Fruit fly (Drosophila melanogaster): ENCODE data around the gene Wdr81.

The Wdr81 gene

DNA sequence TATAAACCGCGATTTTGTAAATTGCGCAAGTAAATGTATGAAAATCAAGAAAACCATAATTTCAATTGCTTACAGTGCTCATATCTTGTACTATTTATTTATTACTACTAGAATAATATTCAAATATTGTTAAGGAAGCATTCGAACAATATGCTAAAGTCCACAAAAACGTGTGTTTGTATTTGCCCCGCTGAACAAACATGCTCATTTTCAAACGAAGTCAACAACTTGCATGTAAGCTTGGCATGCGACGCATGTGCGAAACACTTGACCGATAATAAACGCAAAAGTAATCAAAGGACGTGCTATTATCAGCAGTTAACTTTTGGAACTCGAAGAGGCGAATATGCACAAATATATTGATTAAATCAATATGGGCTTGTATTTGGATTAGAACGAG, 433 bp upstream of the Wdr81 start (continued):
- TF ChIP-seq CG4328 (GFP tag; optimal IDR thresholded peaks at IDR 0.05) (peak; percentile 25), CG1832 (GFP tag; optimal IDR thresholded peaks at IDR 0.05) (no peak), Hr51 (GFP tag; optimal IDR thresholded peaks at IDR 0.05) (peak; percentile 1 to 34), CG16863 (GFP tag; optimal IDR thresholded peaks at IDR 0.05) (peak; percentile 37), tin (GFP tag; optimal IDR thresholded peaks at IDR 0.05) (no peak), CG14441 (GFP tag; IDR thresholded peaks at IDR 0.05) (no peak), CG33213 (GFP tag; optimal IDR thresholded peaks at IDR 0.05) (peak; percentile 23), CG6254 (GFP tag; optimal IDR thresholded peaks at IDR 0.05) (peak; percentile 39), CG10979 (tag; optimal IDR thresholded peaks at IDR 0.05) (peak; percentile 8), dm (GFP tag; optimal IDR thresholded peaks at IDR 0.05) (no peak), Ptx1 (GFP tag; IDR thresholded peaks at IDR 0.05) (no peak), CG14710 (tag; optimal IDR thresholded peaks at IDR 0.05) (peak; percentile 63), CG14050 (GFP tag; IDR thresholded peaks at IDR 0.05) (no peak), CG2712 (tag; optimal IDR thresholded peaks at IDR 0.05) (peak; percentile 26), pfk (GFP tag; optimal IDR thresholded peaks at IDR 0.05) (peak; percentile 20), CG34376 (GFP tag; optimal IDR thresholded peaks at IDR 0.05) (peak; percentile 40), Fer2 (tag; optimal IDR thresholded peaks at IDR 0.05) (peak; percentile 0), ssp (GFP tag; IDR thresholded peaks at IDR 0.05) (no peak), Ssrp (tag; optimal IDR thresholded peaks at IDR 0.05) (no peak), pros (GFP tag; optimal IDR thresholded peaks at IDR 0.05) (no peak), fru (optimal IDR thresholded peaks at IDR 0.05) (no peak), CG4282 (GFP tag; optimal IDR thresholded peaks at IDR 0.05) (no peak), aop (GFP tag; IDR thresholded peaks at IDR 0.05) (no peak), bab2 (GFP tag; optimal IDR thresholded peaks at IDR 0.05) (peak; percentile 84), CG7556 (GFP tag; optimal IDR thresholded peaks at IDR 0.05) (peak; percentile 75), CG1647 (GFP tag; optimal IDR thresholded peaks at IDR 0.05) (peak; percentile 33), CHES-1-like (GFP tag; optimal IDR thresholded peaks at IDR 0.05) (no peak), Opbp (GFP tag; IDR thresholded peaks at IDR 0.05; ENCODE audit: partially characterized antibody) (no peak), unc-4 (GFP tag; IDR thresholded peaks at IDR 0.05; ENCODE audit: partially characterized antibody) (no peak), CG3995 (GFP tag; optimal IDR thresholded peaks at IDR 0.05) (no peak), Doc2 (GFP tag; IDR thresholded peaks at IDR 0.05) (no peak), CG12155 (GFP tag; optimal IDR thresholded peaks at IDR 0.05) (peak; percentile 1), CG13624 (GFP tag; optimal IDR thresholded peaks at IDR 0.05) (no peak), CG4820 (GFP tag; optimal IDR thresholded peaks at IDR 0.05) (no peak), ato (GFP tag; IDR thresholded peaks at IDR 0.05; ENCODE audit: partially characterized antibody) (no peak), odd (GFP tag; optimal IDR thresholded peaks at IDR 0.05) (peak; percentile 71), HLHmδ (GFP tag; optimal IDR thresholded peaks at IDR 0.05) (peak; percentile 52), Deaf1 (tag; optimal IDR thresholded peaks at IDR 0.05) (no peak), CG3847 (GFP tag; IDR thresholded peaks at IDR 0.05) (no peak), Adf1 (GFP tag; IDR thresholded peaks at IDR 0.05) (peak; percentile 46; the same call in 1 of the 2 replicates), NfI (GFP tag; optimal IDR thresholded peaks at IDR 0.05) (peak; percentile 37), Xbp1 (GFP tag; optimal IDR thresholded peaks at IDR 0.05) (no peak), Myb (GFP tag; optimal IDR thresholded peaks at IDR 0.05) (no peak), HLH54F (GFP tag; optimal IDR thresholded peaks at IDR 0.05) (peak; percentile 4)
